Fruit fly (Drosophila melanogaster) whole organism, embryonic: ENCODE data around the gene Bet5.

Source experiments
- Antp ChIP-seq: fragments of 200-800 bp; sonication (Bioruptor generic); optimal IDR thresholded peaks from 3 replicates; lab custom pipeline; 2016; ENCODE audit warnings: missing biosample characterization, missing genetic modification characterization
- Atf-2 ChIP-seq: fragments of 200-800 bp; sonication (Bioruptor generic); optimal IDR thresholded peaks from 2 replicates; lab custom pipeline; 2016; ENCODE audit warnings: missing biosample characterization, missing genetic modification characterization
- CG10209 ChIP-seq: fragments of 200-800 bp; sonication (Bioruptor generic); optimal IDR thresholded peaks from 3 replicates; lab custom pipeline; 2017; ENCODE audit warnings: missing biosample characterization, mild to moderate bottlenecking, missing genetic modification characterization, missing genetic modification reagents
- CG10565 ChIP-seq: fragments of 200-800 bp; sonication (Bioruptor generic); optimal IDR thresholded peaks from 3 replicates; lab custom pipeline; 2016; ENCODE audit warnings: missing biosample characterization, mild to moderate bottlenecking, missing genetic modification characterization
- CG13287 ChIP-seq: fragments of 200-800 bp; sonication (Bioruptor generic); IDR thresholded peaks from 2 replicates; pipeline ENCODE4 v1.3.6; 2022; ENCODE audit warnings: missing biosample characterization, missing genetic modification characterization; ENCODE audit not compliant: partially characterized antibody
- CG13775 ChIP-seq: fragments of 200-800 bp; sonication (Bioruptor generic); optimal IDR thresholded peaks from 3 replicates; lab custom pipeline; 2017; ENCODE audit warnings: missing biosample characterization, mild to moderate bottlenecking, missing genetic modification characterization
- CG13894 ChIP-seq: fragments of 200-800 bp; sonication (Bioruptor generic); optimal IDR thresholded peaks from 3 replicates; lab custom pipeline; 2018; ENCODE audit warnings: missing biosample characterization, mild to moderate bottlenecking, missing genetic modification characterization, moderate library complexity
- CG14965 ChIP-seq: fragments of 200-800 bp; sonication (Bioruptor generic); optimal IDR thresholded peaks from 2 replicates; lab custom pipeline; 2016; ENCODE audit warnings: missing biosample characterization, missing genetic modification characterization, borderline replicate concordance
- CG16779 ChIP-seq: fragments of 200-800 bp; sonication (Bioruptor generic); IDR thresholded peaks from 2 replicates; pipeline ENCODE4 v1.3.6; 2022; ENCODE audit warnings: missing biosample characterization, missing genetic modification characterization
- CG16815 ChIP-seq: fragments of 200-800 bp; sonication (Bioruptor generic); optimal IDR thresholded peaks from 3 replicates; lab custom pipeline; 2017; ENCODE audit warnings: missing biosample characterization, mild to moderate bottlenecking, missing genetic modification characterization
- CG3065 ChIP-seq: fragments of 200-800 bp; sonication (Bioruptor generic); optimal IDR thresholded peaks from 2 replicates; lab custom pipeline; 2016; ENCODE audit warnings: missing biosample characterization, missing genetic modification characterization
- CG4282 ChIP-seq: fragments of 200-800 bp; sonication (Bioruptor generic); optimal IDR thresholded peaks from 2 replicates; lab custom pipeline; 2016; ENCODE audit warnings: missing biosample characterization, missing genetic modification characterization
- CG4360 ChIP-seq: fragments of 200-800 bp; sonication (Bioruptor generic); IDR thresholded peaks from 2 replicates; pipeline ENCODE4 v1.3.6; 2022; ENCODE audit warnings: missing biosample characterization, missing genetic modification characterization
- CG4707 ChIP-seq: fragments of 200-800 bp; sonication (Bioruptor generic); optimal IDR thresholded peaks from 2 replicates; lab custom pipeline; 2018; ENCODE audit warnings: missing biosample characterization, mild to moderate bottlenecking, missing genetic modification characterization, moderate library complexity
- CG6791 ChIP-seq: fragments of 200-800 bp; sonication (Bioruptor generic); IDR thresholded peaks from 3 replicates; pipeline ENCODE4 v1.3.6; 2022; ENCODE audit warnings: missing biosample characterization, missing genetic modification characterization; ENCODE audit not compliant: partially characterized antibody
- CG7556 ChIP-seq: fragments of 200-800 bp; sonication (Bioruptor generic); optimal IDR thresholded peaks from 2 replicates; lab custom pipeline; 2017; ENCODE audit warnings: missing biosample characterization, mild to moderate bottlenecking, missing genetic modification characterization
- CG9727 ChIP-seq: fragments of 200-800 bp; sonication (Bioruptor generic); optimal IDR thresholded peaks from 3 replicates; lab custom pipeline; 2017; ENCODE audit warnings: missing biosample characterization, mild to moderate bottlenecking, missing genetic modification characterization
- Elba2 ChIP-seq: fragments of 200-800 bp; sonication (Bioruptor generic); optimal IDR thresholded peaks from 3 replicates; lab custom pipeline; 2016; ENCODE audit warnings: missing biosample characterization, missing genetic modification characterization
- MBD-R2 ChIP-seq: fragments of 200-800 bp; sonication (Bioruptor generic); IDR thresholded peaks from 2 replicates; pipeline ENCODE4 v1.3.6; 2022; ENCODE audit warnings: missing biosample characterization, missing genetic modification characterization
- Nf-YB ChIP-seq: fragments of 200-800 bp; sonication (Bioruptor generic); optimal IDR thresholded peaks from 3 replicates; lab custom pipeline; 2019; ENCODE audit warnings: missing biosample characterization, mild to moderate bottlenecking, missing genetic modification characterization, moderate library complexity
- PHDP ChIP-seq: fragments of 200-800 bp; sonication (Bioruptor generic); optimal IDR thresholded peaks from 3 replicates; lab custom pipeline; 2018; ENCODE audit warnings: missing biosample characterization, mild to moderate bottlenecking, missing genetic modification characterization, moderate library complexity
- Six4 ChIP-seq: fragments of 200-800 bp; sonication (Bioruptor generic); optimal IDR thresholded peaks from 2 replicates; lab custom pipeline; 2016; ENCODE audit warnings: missing biosample characterization, missing genetic modification characterization
- Sox102F ChIP-seq: fragments of 200-800 bp; sonication (Bioruptor generic); optimal IDR thresholded peaks from 2 replicates; lab custom pipeline; 2018; ENCODE audit warnings: missing biosample characterization, mild to moderate bottlenecking, missing genetic modification characterization, moderate library complexity
- aop ChIP-seq: fragments of 200-800 bp; sonication (Bioruptor generic); IDR thresholded peaks from 2 replicates; pipeline ENCODE4 v1.3.6; 2022; ENCODE audit warnings: missing biosample characterization, missing genetic modification characterization
- btn ChIP-seq: fragments of 200-800 bp; sonication (Bioruptor generic); optimal IDR thresholded peaks from 2 replicates; lab custom pipeline; 2016; ENCODE audit warnings: missing biosample characterization, missing genetic modification characterization
- chn ChIP-seq: fragments of 200-800 bp; sonication (Bioruptor generic); optimal IDR thresholded peaks from 2 replicates; lab custom pipeline; 2016; ENCODE audit warnings: missing biosample characterization, missing genetic modification characterization
- cwo ChIP-seq: fragments of 200-800 bp; sonication (Bioruptor generic); optimal IDR thresholded peaks from 3 replicates; lab custom pipeline; 2017; ENCODE audit warnings: missing biosample characterization, missing genetic modification characterization, mild to moderate bottlenecking, moderate library complexity, missing genetic modification reagents
- grau ChIP-seq: fragments of 200-800 bp; optimal IDR thresholded peaks from 3 replicates; lab custom pipeline; 2019; ENCODE audit warnings: missing biosample characterization, mild to moderate bottlenecking, missing genetic modification characterization, moderate library complexity
- hb ChIP-seq: fragments of 200-800 bp; sonication (Bioruptor generic); IDR thresholded peaks from 3 replicates; pipeline ENCODE4 v1.3.6; 2022; ENCODE audit warnings: missing biosample characterization, missing genetic modification characterization; ENCODE audit not compliant: partially characterized antibody
- jing ChIP-seq: fragments of 200-800 bp; sonication (Bioruptor generic); optimal IDR thresholded peaks from 2 replicates; lab custom pipeline; 2018; ENCODE audit warnings: missing biosample characterization, mild to moderate bottlenecking, missing genetic modification characterization
- lmd ChIP-seq: fragments of 200-800 bp; sonication (Bioruptor generic); IDR thresholded peaks from 2 replicates; pipeline ENCODE4 v1.3.6; 2022; ENCODE audit warnings: missing biosample characterization, missing genetic modification characterization
- lov ChIP-seq, 2 experiments: fragments of 200-800 bp in 1 of 2; fragments of >200 bp in 1 of 2; sonication (Bioruptor generic) in 1 of 2; IDR thresholded peaks in 1 of 2; optimal IDR thresholded peaks in 1 of 2; 2 replicates in 1 of 2; 3 replicates in 1 of 2; pipeline versions ENCODE4 v1.3.6 to Lab custom; 2017 to 2022; ENCODE audit warnings: missing biosample characterization in 1 of 2, missing genetic modification characterization in 1 of 2
- maf-S ChIP-seq: fragments of 200-800 bp; sonication (Bioruptor generic); optimal IDR thresholded peaks from 2 replicates; lab custom pipeline; 2016; ENCODE audit warnings: missing biosample characterization, missing genetic modification characterization
- mirr ChIP-seq: fragments of 200-800 bp; sonication (Bioruptor generic); optimal IDR thresholded peaks from 3 replicates; lab custom pipeline; 2018; ENCODE audit warnings: missing biosample characterization, mild to moderate bottlenecking, missing genetic modification characterization
- mld ChIP-seq: fragments of 200-800 bp; sonication (Bioruptor generic); IDR thresholded peaks from 3 replicates; pipeline ENCODE4 v1.3.6; 2022; ENCODE audit warnings: missing biosample characterization, missing genetic modification characterization; ENCODE audit not compliant: partially characterized antibody
- nau ChIP-seq: fragments of 200-800 bp; sonication (Bioruptor generic); optimal IDR thresholded peaks from 3 replicates; lab custom pipeline; 2017; ENCODE audit warnings: missing biosample characterization, mild to moderate bottlenecking, missing genetic modification characterization, missing genetic modification reagents
- pan ChIP-seq, 4 experiments: fragments of >200 bp in 3 of 4; fragments of 200-800 bp in 1 of 4; sonication (Bioruptor generic) in 1 of 4; optimal IDR thresholded peaks in 3 of 4; IDR thresholded peaks in 1 of 4; 2 replicates each; pipeline versions ENCODE4 v1.3.6 to Lab custom; 2017 to 2022; ENCODE audit warnings: missing biosample characterization in 2 of 4, missing genetic modification characterization in 2 of 4, mixed read lengths in 1 of 4
- prd ChIP-seq, 3 experiments: fragments of >200 bp in 2 of 3; fragments of 200-800 bp in 1 of 3; sonication (Bioruptor generic) in 1 of 3; optimal IDR thresholded peaks in 2 of 3; IDR thresholded peaks in 1 of 3; 2 replicates in 2 of 3; 3 replicates in 1 of 3; pipeline versions ENCODE4 v1.3.6 to Lab custom; 2017 to 2022; ENCODE audit warnings: missing biosample characterization in 1 of 3, missing genetic modification characterization in 1 of 3
- sc ChIP-seq, 3 experiments: fragments of >200 bp in 2 of 3; fragments of 200-800 bp in 1 of 3; sonication (Bioruptor generic) in 1 of 3; optimal IDR thresholded peaks; 2 replicates in 2 of 3; 3 replicates in 1 of 3; lab custom pipeline; 2017; ENCODE audit warnings: mild to moderate bottlenecking in 1 of 3, missing biosample characterization in 1 of 3, missing genetic modification characterization in 1 of 3, missing genetic modification reagents in 1 of 3
- slbo ChIP-seq: fragments of 200-800 bp; sonication (Bioruptor generic); IDR thresholded peaks from 2 replicates; pipeline ENCODE4 v1.3.6; 2022; ENCODE audit warnings: missing biosample characterization, missing genetic modification characterization
- sna ChIP-seq: fragments of 200-800 bp; sonication (Bioruptor generic); IDR thresholded peaks from 2 replicates; pipeline ENCODE4 v1.3.6; 2022; ENCODE audit warnings: missing biosample characterization, missing genetic modification characterization; ENCODE audit not compliant: partially characterized antibody
- sug ChIP-seq: fragments of 200-800 bp; optimal IDR thresholded peaks from 2 replicates; lab custom pipeline; 2019; ENCODE audit warnings: missing biosample characterization, mild to moderate bottlenecking, missing genetic modification characterization, moderate library complexity
- tap ChIP-seq: fragments of 200-800 bp; optimal IDR thresholded peaks from 3 replicates; lab custom pipeline; 2019; ENCODE audit warnings: missing biosample characterization, mild to moderate bottlenecking, missing genetic modification characterization, moderate library complexity
- tna ChIP-seq: fragments of 200-800 bp; sonication (Bioruptor generic); IDR thresholded peaks from 2 replicates; pipeline ENCODE4 v1.3.6; 2022; ENCODE audit warnings: missing biosample characterization, missing genetic modification characterization; ENCODE audit not compliant: partially characterized antibody
- tx ChIP-seq: fragments of 200-800 bp; sonication (Bioruptor generic); optimal IDR thresholded peaks from 2 replicates; lab custom pipeline; 2016; ENCODE audit warnings: missing biosample characterization, missing genetic modification characterization
- vnd ChIP-seq: fragments of 200-800 bp; sonication (Bioruptor generic); IDR thresholded peaks from 3 replicates; pipeline ENCODE4 v1.3.6; 2022; ENCODE audit warnings: missing biosample characterization, missing genetic modification characterization; ENCODE audit not compliant: partially characterized antibody
- zen ChIP-seq: fragments of 200-800 bp; sonication (Bioruptor generic); optimal IDR thresholded peaks from 3 replicates; lab custom pipeline; 2018; ENCODE audit warnings: missing biosample characterization, mild to moderate bottlenecking, missing genetic modification characterization, moderate library complexity
- zf30C ChIP-seq: fragments of 200-800 bp; sonication (Bioruptor generic); optimal IDR thresholded peaks from 3 replicates; lab custom pipeline; 2018; ENCODE audit warnings: missing biosample characterization, mild to moderate bottlenecking, missing genetic modification characterization

Gene Bet5

DNA sequence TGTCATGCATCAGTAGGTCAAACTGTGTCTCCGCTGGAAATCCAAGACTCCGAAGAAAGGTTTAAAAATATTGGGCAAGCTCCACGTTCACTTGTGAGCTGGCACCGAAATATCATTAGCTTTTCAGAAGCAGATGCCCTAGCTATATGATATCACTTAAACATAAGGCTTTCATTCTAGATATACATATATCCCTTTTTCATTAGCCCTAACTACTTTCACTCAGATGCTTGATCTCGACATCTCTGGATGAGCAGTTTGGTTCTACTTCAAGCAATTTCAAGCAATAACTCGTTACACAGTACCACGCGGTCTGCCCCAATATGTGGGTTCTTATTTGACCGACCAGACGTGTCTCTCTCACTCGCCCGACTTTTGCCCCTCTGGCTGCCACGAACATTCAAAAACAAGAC is 11.4 kb downstream of the Bet5 start (continued):
- TF ChIP-seq CG14965 (GFP tag; lab: Kevin White, UChicago) = no peak
- TF ChIP-seq Six4 (GFP tag; lab: Kevin White, UChicago) = no peak
- peak; percentile 53 for TF ChIP-seq grau (tag; lab: Kevin White, UChicago)
- TF ChIP-seq CG7556 = peak; percentile 66
- TF ChIP-seq tna = no peak
- peak; percentile 57 for TF ChIP-seq Antp (GFP tag; lab: Kevin White, UChicago)
- no peak for TF ChIP-seq CG3065 (GFP tag; lab: Kevin White, UChicago)
- TF ChIP-seq CG4360 = no peak
- no peak for TF ChIP-seq CG6791
- TF ChIP-seq cwo (GFP tag; lab: Kevin White, UChicago) = peak; percentile 39
- peak; percentile 37 for TF ChIP-seq Atf-2 (GFP tag; lab: Kevin White, UChicago)
- TF ChIP-seq MBD-R2 (GFP tag; lab: Robert Waterston, UW) = no peak
- TF ChIP-seq CG16815 (GFP tag; lab: Kevin White, UChicago) = peak; percentile 30
- TF ChIP-seq CG10209 = peak; percentile 23
- no peak for TF ChIP-seq CG10565 (GFP tag; lab: Kevin White, UChicago)
- no peak for TF ChIP-seq CG16779 (GFP tag; lab: Robert Waterston, UW)
- TF ChIP-seq jing = no peak
- TF ChIP-seq pan (optimal IDR thresholded peaks at IDR 0.05; lab: Kevin White, UChicago) = no peak
- TF ChIP-seq pan (GFP tag; optimal IDR thresholded peaks at IDR 0.05 in 1 of 2, IDR thresholded peaks at IDR 0.05 in 1 of 2) = no peak
- peak; percentile 23 for TF ChIP-seq PHDP (tag; lab: Kevin White, UChicago)
- TF ChIP-seq CG13894 (tag; lab: Kevin White, UChicago) = no peak
- TF ChIP-seq Elba2 = no peak
- TF ChIP-seq lov (optimal IDR thresholded peaks at IDR 0.05; lab: Kevin White, UChicago) = no peak
- no peak for TF ChIP-seq lov (GFP tag; IDR thresholded peaks at IDR 0.05; lab: Robert Waterston, UW)
- TF ChIP-seq CG4707 (GFP tag; lab: Kevin White, UChicago) = no peak
- peak; percentile 47 for TF ChIP-seq CG9727 (GFP tag; lab: Kevin White, UChicago)
- no peak for TF ChIP-seq CG13775 (GFP tag; lab: Kevin White, UChicago)
- TF ChIP-seq chn = peak; percentile 25
- TF ChIP-seq hb (GFP tag; lab: Robert Waterston, UW) = no peak
- TF ChIP-seq aop (GFP tag; lab: Robert Waterston, UW) = no peak
- no peak for TF ChIP-seq maf-S (GFP tag; lab: Kevin White, UChicago)
- no peak for TF ChIP-seq sc (optimal IDR thresholded peaks at IDR 0.05; lab: Kevin White, UChicago)
- TF ChIP-seq sc (GFP tag; optimal IDR thresholded peaks at IDR 0.05; lab: Kevin White, UChicago) = peak; percentile 30
- TF ChIP-seq sna (GFP tag; lab: Robert Waterston, UW) = no peak
- no peak for TF ChIP-seq mirr (GFP tag; lab: Kevin White, UChicago)
- no peak for TF ChIP-seq prd (optimal IDR thresholded peaks at IDR 0.05; lab: Kevin White, UChicago)
- TF ChIP-seq prd (GFP tag; IDR thresholded peaks at IDR 0.05; lab: Robert Waterston, UW) = peak; percentile 6; the same call in 1 of the 3 replicates
- no peak for TF ChIP-seq Nf-YB
- no peak for TF ChIP-seq CG13287
- no peak for TF ChIP-seq tap (tag; lab: Kevin White, UChicago)
- TF ChIP-seq zf30C = no peak
- TF ChIP-seq nau (GFP tag; lab: Kevin White, UChicago) = no peak
- TF ChIP-seq CG4282 (GFP tag; lab: Kevin White, UChicago) = no peak
- TF ChIP-seq Sox102F = peak; percentile 45
- peak; percentile 35 for TF ChIP-seq tx (GFP tag; lab: Kevin White, UChicago)
- TF ChIP-seq sug (tag; lab: Kevin White, UChicago) = no peak
- peak; percentile 68 for TF ChIP-seq lmd (GFP tag; lab: Robert Waterston, UW)
- TF ChIP-seq zen (tag; lab: Kevin White, UChicago) = no peak
- no peak for TF ChIP-seq vnd (GFP tag; lab: Robert Waterston, UW)
- peak; percentile 19; the same call in 1 of the 2 replicates for TF ChIP-seq slbo (GFP tag; lab: Robert Waterston, UW)
- TF ChIP-seq btn (GFP tag; lab: Kevin White, UChicago) = no peak
- TF ChIP-seq mld (GFP tag; lab: Robert Waterston, UW) = no peak
